Worm (Caenorhabditis elegans) whole organism, L1 larva: ENCODE measurements around the gene fbxb-16.

ENCODE experiments used
- C16A3.4 ChIP-seq: fragments of 150-350 bp; optimal IDR thresholded peaks from 2 replicates; lab custom pipeline; 2014; ENCODE audit warnings: missing biosample characterization, missing genetic modification characterization
- F16B12.6 ChIP-seq: fragments of 150-350 bp; optimal IDR thresholded peaks from 2 replicates; lab custom pipeline; 2014; ENCODE audit warnings: missing biosample characterization, missing genetic modification characterization
- aha-1 ChIP-seq: fragments of 150-350 bp; optimal IDR thresholded peaks from 2 replicates; lab custom pipeline; 2014; ENCODE audit warnings: missing biosample characterization, missing genetic modification characterization
- ceh-88 ChIP-seq: fragments of 200-800 bp; sonication (Bioruptor generic); IDR thresholded peaks from 2 replicates; pipeline ENCODE4 v1.3.6; 2022; ENCODE audit warnings: missing genetic modification characterization, missing compliant biosample characterization
- ceh-90 ChIP-seq: sonication (generic microtip); optimal IDR thresholded peaks from 2 replicates; lab custom pipeline; 2016; ENCODE audit warnings: missing genetic modification characterization, missing compliant biosample characterization
- efl-1 ChIP-seq, 4 experiments: fragments of 150-350 bp; optimal IDR thresholded peaks in 3 of 4; peaks in 1 of 4; 1 replicate in 1 of 4; 2 replicates in 3 of 4; lab custom pipeline; 2014; ENCODE audit warnings: missing biosample characterization in 2 of 4, missing genetic modification characterization in 2 of 4, missing genetic modification reagents in 2 of 4
- egl-13 ChIP-seq: sonication (generic microtip); optimal IDR thresholded peaks from 2 replicates; lab custom pipeline; 2016; ENCODE audit warnings: missing genotype, missing genetic modification reagents, missing genetic modification characterization, missing compliant biosample characterization
- egl-27 ChIP-seq, 2 experiments: fragments of 150-350 bp in 1 of 2; sonication (generic microtip); optimal IDR thresholded peaks; 3 replicates each; lab custom pipeline; 2017 to 2018; ENCODE audit warnings: missing biosample characterization in 2 of 2, missing genetic modification characterization in 2 of 2, missing genetic modification reagents in 2 of 2
- elt-2 ChIP-seq: sonication (generic microtip); optimal IDR thresholded peaks from 2 replicates; lab custom pipeline; 2016; ENCODE audit warnings: missing genetic modification characterization, mild to moderate bottlenecking, inconsistent platforms, missing compliant biosample characterization, missing genetic modification reagents
- elt-3 ChIP-seq, 6 experiments: fragments of 150-350 bp in 1 of 6; sonication (generic microtip); optimal IDR thresholded peaks; 2 replicates each; lab custom pipeline; 2017 to 2018; ENCODE audit warnings: missing biosample characterization in 6 of 6, missing genetic modification characterization in 6 of 6, inconsistent platforms in 1 of 6
- ets-5 ChIP-seq: fragments of 200-800 bp; sonication (Bioruptor generic); IDR thresholded peaks from 2 replicates; pipeline ENCODE4 v1.3.6; 2022; ENCODE audit warnings: missing genetic modification characterization, missing compliant biosample characterization
- fkh-10 ChIP-seq: sonication (generic microtip); optimal IDR thresholded peaks from 2 replicates; lab custom pipeline; 2017; ENCODE audit warnings: missing biosample characterization, missing genetic modification reagents, missing genetic modification characterization
- fos-1 ChIP-seq: fragments of 150-350 bp; optimal IDR thresholded peaks from 2 replicates; lab custom pipeline; 2014; ENCODE audit warnings: missing biosample characterization, missing genetic modification characterization
- hlh-4 ChIP-seq: sonication (generic microtip); optimal IDR thresholded peaks from 2 replicates; lab custom pipeline; 2016; ENCODE audit warnings: mild to moderate bottlenecking, missing genetic modification characterization, missing compliant biosample characterization
- irx-1 ChIP-seq: sonication (generic microtip); optimal IDR thresholded peaks from 2 replicates; lab custom pipeline; 2016; ENCODE audit warnings: missing genetic modification characterization, missing compliant biosample characterization
- isw-1 ChIP-seq: fragments of 200-800 bp; sonication (Bioruptor generic); IDR thresholded peaks from 2 replicates; pipeline ENCODE4 v1.3.6; 2022; ENCODE audit warnings: missing genetic modification characterization, missing compliant biosample characterization
- lsy-2 ChIP-seq, 2 experiments: fragments of 150-350 bp; optimal IDR thresholded peaks; 2 replicates each; lab custom pipeline; 2014; ENCODE audit warnings: missing biosample characterization in 2 of 2, missing genetic modification characterization in 2 of 2
- mab-9 ChIP-seq: fragments of 200-800 bp; sonication (Bioruptor generic); IDR thresholded peaks from 2 replicates; pipeline ENCODE4 v1.3.6; 2022; ENCODE audit warnings: missing genetic modification reagents, missing genetic modification characterization, missing compliant biosample characterization
- mef-2 ChIP-seq: fragments of 150-350 bp; optimal IDR thresholded peaks from 2 replicates; lab custom pipeline; 2014; ENCODE audit warnings: missing biosample characterization, missing genetic modification characterization
- nhr-12 ChIP-seq: sonication (generic microtip); optimal IDR thresholded peaks from 2 replicates; lab custom pipeline; 2017; ENCODE audit warnings: missing biosample characterization, missing genetic modification characterization
- nhr-28 ChIP-seq: fragments of 150-350 bp; optimal IDR thresholded peaks from 2 replicates; lab custom pipeline; 2014; ENCODE audit warnings: missing biosample characterization, missing genetic modification characterization
- nhr-47 ChIP-seq: sonication (generic microtip); optimal IDR thresholded peaks from 2 replicates; lab custom pipeline; 2016; ENCODE audit warnings: mild to moderate bottlenecking, missing genetic modification characterization, moderate library complexity, missing compliant biosample characterization
- nhr-71 ChIP-seq: sonication (generic microtip); optimal IDR thresholded peaks from 2 replicates; lab custom pipeline; 2016; ENCODE audit warnings: mild to moderate bottlenecking, missing genetic modification characterization, moderate library complexity, missing compliant biosample characterization
- nhr-84 ChIP-seq: sonication (generic microtip); optimal IDR thresholded peaks from 2 replicates; lab custom pipeline; 2017; ENCODE audit warnings: missing biosample characterization, missing genetic modification characterization
- pag-3 ChIP-seq: sonication (generic microtip); optimal IDR thresholded peaks from 2 replicates; lab custom pipeline; 2017; ENCODE audit warnings: missing genetic modification characterization, mild to moderate bottlenecking, missing compliant biosample characterization, antibody characterized with exemption, borderline replicate concordance; ENCODE audit not compliant: insufficient read depth
- snu-23 ChIP-seq: sonication (generic microtip); optimal IDR thresholded peaks from 2 replicates; lab custom pipeline; 2016; ENCODE audit warnings: missing genetic modification characterization, missing compliant biosample characterization
- sox-4 ChIP-seq: sonication (generic microtip); optimal IDR thresholded peaks from 2 replicates; lab custom pipeline; 2016; ENCODE audit warnings: missing genetic modification characterization, missing compliant biosample characterization
- sup-37 ChIP-seq: fragments of 200-800 bp; sonication (Bioruptor generic); optimal IDR thresholded peaks from 2 replicates; lab custom pipeline; 2018; ENCODE audit warnings: mild to moderate bottlenecking, missing genetic modification characterization, missing compliant biosample characterization
- unc-130 ChIP-seq: fragments of 150-350 bp; optimal IDR thresholded peaks from 2 replicates; lab custom pipeline; 2017; ENCODE audit warnings: missing biosample characterization, missing genetic modification characterization, inconsistent platforms
- unc-30 ChIP-seq: sonication (generic microtip); optimal IDR thresholded peaks from 2 replicates; lab custom pipeline; 2017; ENCODE audit warnings: missing biosample characterization, missing genetic modification characterization
- unc-86 ChIP-seq: sonication (generic microtip); optimal IDR thresholded peaks from 2 replicates; lab custom pipeline; 2016; ENCODE audit warnings: missing genetic modification characterization, missing compliant biosample characterization
- xbp-1 ChIP-seq: sonication (generic microtip); optimal IDR thresholded peaks from 2 replicates; lab custom pipeline; 2016; ENCODE audit warnings: missing genetic modification characterization, missing compliant biosample characterization
- zip-4 ChIP-seq: fragments of 200-800 bp; sonication (Bioruptor generic); optimal IDR thresholded peaks from 2 replicates; lab custom pipeline; 2018; ENCODE audit warnings: mild to moderate bottlenecking, missing genetic modification characterization, moderate library complexity, missing compliant biosample characterization
- ztf-4 ChIP-seq: fragments of 150-350 bp; optimal IDR thresholded peaks from 2 replicates; lab custom pipeline; 2014; ENCODE audit warnings: missing biosample characterization, missing genetic modification characterization

Gene fbxb-16

DNA sequence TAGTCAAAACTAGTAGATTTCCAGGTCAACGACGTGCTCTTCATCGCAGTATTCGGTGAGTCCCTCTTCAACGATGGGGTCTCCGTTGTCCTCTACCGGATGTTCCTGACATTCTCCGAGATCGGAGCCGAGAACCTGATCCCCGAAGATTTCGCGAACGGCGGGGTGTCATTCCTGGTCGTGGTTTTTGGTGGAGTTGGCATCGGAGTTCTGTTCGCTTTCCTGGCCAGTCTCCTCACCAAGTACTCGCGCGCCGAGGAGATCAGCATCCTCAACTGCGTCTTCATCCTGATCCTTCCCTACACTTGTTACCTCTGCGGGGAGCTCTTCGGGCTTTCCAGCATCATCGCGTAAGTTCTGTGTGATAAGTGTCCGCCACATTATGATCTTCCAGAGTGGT lies 21.0 kb upstream of the fbxb-16 start:
- TF ChIP-seq unc-86 (no peak), egl-27 (tag; optimal IDR thresholded peaks at IDR 0.05; lab: Kevin White, UChicago) (no peak), xbp-1 (tag; lab: Kevin White, UChicago) (no peak), nhr-47 (tag; lab: Kevin White, UChicago) (no peak), sup-37 (GFP tag; lab: Kevin White, UChicago) (no peak), unc-30 (no peak), ceh-88 (GFP tag; lab: Robert Waterston, UW) (no peak), nhr-71 (no peak), ceh-90 (no peak)

DNA sequence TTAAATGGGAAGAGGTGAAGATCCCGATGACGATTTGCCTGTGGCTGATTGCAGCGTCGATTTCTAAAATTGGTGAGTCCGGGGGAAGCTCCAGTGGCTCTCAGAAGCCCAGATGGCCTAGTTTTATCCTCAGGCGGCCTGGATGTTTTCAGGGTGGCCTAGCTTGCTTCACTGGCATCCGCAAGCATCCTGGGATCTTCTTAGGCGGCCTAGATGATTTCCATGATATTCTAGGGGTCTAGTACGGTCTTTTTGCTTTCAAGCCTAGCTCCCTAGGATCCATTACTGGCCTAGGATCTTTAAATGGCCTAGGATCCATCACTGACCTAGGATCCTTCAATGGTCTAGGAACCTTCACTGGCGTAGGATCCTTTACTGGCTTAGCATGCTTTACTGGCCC lies 19.3 kb upstream of the fbxb-16 start:
- no peak for TF ChIP-seq isw-1
- no peak for TF ChIP-seq efl-1 (optimal IDR thresholded peaks at IDR 0.05; lab: Kevin White, UChicago)
- peak in 1 of 2 experiments; percentile 23 for TF ChIP-seq efl-1 (GFP tag; optimal IDR thresholded peaks at IDR 0.05 in 1 of 2; lab: Kevin White, UChicago)
- TF ChIP-seq elt-3 (tag; optimal IDR thresholded peaks at IDR 0.05; lab: Kevin White, UChicago) = no peak
- TF ChIP-seq unc-30 = no peak
- TF ChIP-seq mab-9 (GFP tag; lab: Robert Waterston, UW) = no peak
- no peak for TF ChIP-seq ceh-88 (GFP tag; lab: Robert Waterston, UW)

DNA sequence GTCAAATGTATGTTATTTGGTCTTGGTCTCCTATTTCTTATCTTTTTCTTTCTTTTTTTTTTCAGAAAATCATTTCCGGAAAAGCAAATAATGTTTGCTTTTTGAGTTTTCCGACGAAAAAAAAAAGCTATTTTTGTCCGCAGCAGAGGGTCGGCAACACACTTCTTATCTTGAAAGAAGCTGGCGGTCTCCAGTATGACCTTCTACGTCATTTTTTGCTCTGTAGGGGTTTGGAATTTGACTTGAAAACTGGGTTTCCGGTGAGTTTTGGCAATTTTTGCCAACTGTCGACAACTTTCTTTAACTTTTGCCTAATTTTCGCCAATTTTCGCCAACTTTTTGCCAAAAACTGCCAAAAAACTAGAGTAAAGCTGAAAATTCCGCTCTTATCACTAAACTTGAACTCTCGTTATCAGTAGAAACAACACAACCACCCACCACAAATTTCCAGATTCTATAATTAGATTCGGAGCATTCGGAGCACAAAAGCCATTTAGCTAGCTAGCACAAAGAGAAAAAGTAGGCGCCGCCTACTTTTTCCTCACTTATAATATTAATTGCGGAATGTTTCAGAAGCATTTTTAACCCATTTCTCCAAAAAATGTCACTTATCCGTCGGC lies 18.7 kb upstream of the fbxb-16 start, which contains the start of gene nhx-6:
Gene nhx-6 (plus strand): TSS at position 570 of the 620 bp plus-strand sequence.
- TF ChIP-seq elt-2 (tag; lab: Kevin White, UChicago) (peak; percentile 77), sox-4 (tag; lab: Kevin White, UChicago) (no peak), sup-37 (GFP tag; lab: Kevin White, UChicago) (no peak)
- TF ChIP-seq, all 84 proteins: peak for 1

- no peak for TF ChIP-seq unc-130
- no peak for TF ChIP-seq unc-30
- no peak for TF ChIP-seq ets-5
- no peak for TF ChIP-seq pag-3
- TF ChIP-seq nhr-12 = no peak
- TF ChIP-seq nhr-84 (tag; lab: Kevin White, UChicago) = no peak
- TF ChIP-seq fos-1 (tag; lab: Kevin White, UChicago) = no peak
- TF ChIP-seq fkh-10 = no peak
- TF ChIP-seq C16A3.4 = no peak
- no peak for TF ChIP-seq nhr-28 (tag; lab: Kevin White, UChicago)
- TF ChIP-seq sup-37 (GFP tag; lab: Kevin White, UChicago) = no peak
- TF ChIP-seq ztf-4 = no peak
- no peak for TF ChIP-seq mef-2 (tag; lab: Kevin White, UChicago)
- TF ChIP-seq ceh-90 = no peak
- TF ChIP-seq aha-1 (tag; lab: Kevin White, UChicago) = no peak
- TF ChIP-seq irx-1 (tag; lab: Kevin White, UChicago) = no peak
- TF ChIP-seq egl-13 (tag; lab: Kevin White, UChicago) = no peak
- no peak for TF ChIP-seq lsy-2 (tag; optimal IDR thresholded peaks at IDR 0.05; lab: Kevin White, UChicago)
- no peak for TF ChIP-seq F16B12.6 (tag; lab: Kevin White, UChicago)
These were observed 17.2 kb upstream of the fbxb-16 start, which contains the start of gene srw-97 for ce11 chrII:1668913-1669312. Gene srw-97 (minus strand): TSS chrII:1669013.

DNA sequence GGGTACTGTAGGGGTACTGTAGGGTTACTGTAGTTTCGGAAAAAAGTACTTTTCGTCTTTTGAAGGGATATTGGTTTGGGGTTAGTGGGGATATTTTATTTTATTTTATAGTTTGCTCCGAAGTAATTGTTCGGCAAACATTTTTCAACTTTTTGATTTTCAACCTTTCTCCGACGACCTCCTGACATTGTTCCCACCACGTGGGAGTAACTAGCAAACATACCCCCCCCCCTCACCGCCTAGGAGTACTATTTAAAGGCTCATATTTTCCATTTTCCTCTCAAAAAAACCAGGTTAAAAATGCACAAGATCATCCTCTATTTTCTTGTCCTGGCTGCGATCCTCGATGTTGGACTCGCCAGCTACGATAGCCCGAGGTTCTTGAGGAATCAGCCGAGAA lies 14.3 kb upstream of the fbxb-16 start, which contains the start of gene srlf-29:
Gene srlf-29 (plus strand): TSS at position 301 of the 400 bp plus-strand sequence.
- TF ChIP-seq zip-4 (no peak), snu-23 (GFP tag; lab: Kevin White, UChicago) (no peak), F16B12.6 (tag; lab: Kevin White, UChicago) (no peak), mef-2 (tag; lab: Kevin White, UChicago) (no peak), hlh-4 (tag; lab: Kevin White, UChicago) (no peak), C16A3.4 (no peak)
